Worm (Caenorhabditis elegans) whole organism, L3 larva: ENCODE measurements around the gene clpf-1.

ENCODE experiments used
- R02D3.7 ChIP-seq: fragments of 150-350 bp; optimal IDR thresholded peaks from 2 replicates; lab custom pipeline; 2014; ENCODE audit warnings: missing biosample characterization, missing genetic modification characterization
- ZK546.5 ChIP-seq: sonication (generic microtip); optimal IDR thresholded peaks from 2 replicates; lab custom pipeline; 2017; ENCODE audit warnings: missing biosample characterization, missing genetic modification characterization
- aly-2 ChIP-seq: fragments of 150-350 bp; optimal IDR thresholded peaks from 2 replicates; lab custom pipeline; 2014; ENCODE audit warnings: missing biosample characterization, missing genetic modification characterization
- ama-1 ChIP-seq: fragments of 150-350 bp; optimal IDR thresholded peaks from 2 replicates; lab custom pipeline; 2018
- ceh-16 ChIP-seq: sonication (generic microtip); optimal IDR thresholded peaks from 2 replicates; lab custom pipeline; 2017; ENCODE audit warnings: missing biosample characterization, missing genetic modification characterization
- ceh-28 ChIP-seq: fragments of 150-350 bp; optimal IDR thresholded peaks from 2 replicates; lab custom pipeline; 2014; ENCODE audit warnings: missing biosample characterization, missing genetic modification reagents, missing genetic modification characterization
- ceh-82 ChIP-seq: fragments of 150-350 bp; optimal IDR thresholded peaks from 2 replicates; lab custom pipeline; 2014; ENCODE audit warnings: missing biosample characterization, missing genetic modification characterization
- ceh-9 ChIP-seq: sonication (generic microtip); optimal IDR thresholded peaks from 2 replicates; lab custom pipeline; 2018; ENCODE audit warnings: missing biosample characterization, missing genetic modification characterization
- daf-12 ChIP-seq: fragments of 150-350 bp; optimal IDR thresholded peaks from 2 replicates; lab custom pipeline; 2014; ENCODE audit warnings: missing biosample characterization, missing genetic modification reagents, missing genetic modification characterization
- egl-27 ChIP-seq: sonication (generic microtip); optimal IDR thresholded peaks from 4 replicates; lab custom pipeline; 2017; ENCODE audit warnings: missing biosample characterization, missing genetic modification reagents, missing genetic modification characterization
- elt-1 ChIP-seq: fragments of 150-350 bp; optimal IDR thresholded peaks from 2 replicates; lab custom pipeline; 2014; ENCODE audit warnings: missing biosample characterization, missing genetic modification characterization
- elt-2 ChIP-seq: sonication (generic microtip); optimal IDR thresholded peaks from 2 replicates; lab custom pipeline; 2016; ENCODE audit warnings: missing genetic modification reagents, mild to moderate bottlenecking, missing genetic modification characterization, missing compliant biosample characterization
- elt-3 ChIP-seq, 3 experiments: fragments of 150-350 bp in 1 of 3; sonication (generic microtip) in 2 of 3; optimal IDR thresholded peaks; 2 replicates in 2 of 3; 4 replicates in 1 of 3; lab custom pipeline; 2014 to 2017; ENCODE audit warnings: missing biosample characterization in 3 of 3, missing genetic modification characterization in 3 of 3
- eor-1 ChIP-seq, 2 experiments: fragments of 150-350 bp; optimal IDR thresholded peaks; 2 replicates each; lab custom pipeline; 2014 to 2018; ENCODE audit warnings: missing biosample characterization in 2 of 2, missing genetic modification characterization in 2 of 2
- fkh-10 ChIP-seq: sonication (generic microtip); optimal IDR thresholded peaks from 2 replicates; lab custom pipeline; 2017; ENCODE audit warnings: missing biosample characterization, missing genetic modification reagents, missing genetic modification characterization
- hmg-11 ChIP-seq: sonication (generic microtip); optimal IDR thresholded peaks from 2 replicates; lab custom pipeline; 2016; ENCODE audit warnings: missing genetic modification characterization, missing compliant biosample characterization
- lin-15B ChIP-seq: fragments of 150-350 bp; optimal IDR thresholded peaks from 2 replicates; lab custom pipeline; 2014; ENCODE audit warnings: missing biosample characterization, missing genetic modification characterization
- lin-39 ChIP-seq: fragments of 150-350 bp; optimal IDR thresholded peaks from 2 replicates; lab custom pipeline; 2018; ENCODE audit warnings: missing biosample characterization, missing genetic modification reagents, missing genetic modification characterization
- lsy-12 ChIP-seq: sonication (generic microtip); optimal IDR thresholded peaks from 2 replicates; lab custom pipeline; 2016; ENCODE audit warnings: mild to moderate bottlenecking, missing genetic modification characterization, missing compliant biosample characterization
- mdl-1 ChIP-seq: fragments of 150-350 bp; optimal IDR thresholded peaks from 2 replicates; lab custom pipeline; 2014; ENCODE audit warnings: missing biosample characterization, missing genetic modification characterization
- mml-1 ChIP-seq: fragments of 150-350 bp; sonication (generic microtip); optimal IDR thresholded peaks from 3 replicates; lab custom pipeline; 2014; ENCODE audit warnings: missing biosample characterization, missing genetic modification characterization
- nfya-1 ChIP-seq: sonication (generic microtip); optimal IDR thresholded peaks from 2 replicates; lab custom pipeline; 2017; ENCODE audit warnings: missing genetic modification characterization, mild to moderate bottlenecking, missing compliant biosample characterization, antibody characterized with exemption, moderate library complexity; ENCODE audit not compliant: insufficient read depth
- nhr-11 ChIP-seq: fragments of 150-350 bp; optimal IDR thresholded peaks from 2 replicates; lab custom pipeline; 2014; ENCODE audit warnings: missing biosample characterization, missing genetic modification characterization
- nhr-12 ChIP-seq: fragments of 150-350 bp; optimal IDR thresholded peaks from 2 replicates; lab custom pipeline; 2014; ENCODE audit warnings: missing biosample characterization, missing genetic modification characterization
- nhr-25 ChIP-seq: sonication (generic microtip); optimal IDR thresholded peaks from 2 replicates; lab custom pipeline; 2017; ENCODE audit warnings: missing biosample characterization, missing genetic modification characterization
- nhr-28 ChIP-seq: fragments of 150-350 bp; optimal IDR thresholded peaks from 2 replicates; lab custom pipeline; 2014; ENCODE audit warnings: missing biosample characterization, missing genetic modification characterization
- nhr-43 ChIP-seq: sonication (generic microtip); optimal IDR thresholded peaks from 2 replicates; lab custom pipeline; 2016; ENCODE audit warnings: mild to moderate bottlenecking, missing genetic modification characterization, missing compliant biosample characterization; ENCODE audit not compliant: poor library complexity, severe bottlenecking
- nhr-76 ChIP-seq: fragments of 150-350 bp; sonication (generic microtip); optimal IDR thresholded peaks from 5 replicates; lab custom pipeline; 2014; ENCODE audit warnings: missing biosample characterization, missing genetic modification characterization
- nhr-77 ChIP-seq: fragments of 150-350 bp; optimal IDR thresholded peaks from 2 replicates; lab custom pipeline; 2014; ENCODE audit warnings: missing biosample characterization, missing genetic modification characterization
- pha-4 ChIP-seq: fragments of 150-350 bp; optimal IDR thresholded peaks from 2 replicates; lab custom pipeline; 2014; ENCODE audit warnings: missing biosample characterization, missing genetic modification reagents, missing genetic modification characterization
- pqm-1 ChIP-seq: fragments of 150-350 bp; optimal IDR thresholded peaks from 2 replicates; lab custom pipeline; 2017; ENCODE audit warnings: missing biosample characterization, missing genetic modification characterization, inconsistent platforms
- snpc-4 ChIP-seq: fragments of 150-350 bp; optimal IDR thresholded peaks from 2 replicates; lab custom pipeline; 2014; ENCODE audit warnings: missing biosample characterization, missing genetic modification characterization
- tbx-2 ChIP-seq: sonication (generic microtip); optimal IDR thresholded peaks from 2 replicates; lab custom pipeline; 2016; ENCODE audit warnings: mild to moderate bottlenecking, missing genetic modification characterization, missing compliant biosample characterization
- unc-39 ChIP-seq: sonication (generic microtip); optimal IDR thresholded peaks from 4 replicates; lab custom pipeline; 2017; ENCODE audit warnings: missing biosample characterization, missing genetic modification characterization
- unc-62 ChIP-seq: fragments of 150-350 bp; sonication (generic microtip); optimal IDR thresholded peaks from 4 replicates; lab custom pipeline; 2014; ENCODE audit warnings: missing biosample characterization, missing genetic modification reagents, missing genetic modification characterization
- ztf-4 ChIP-seq: fragments of 150-350 bp; optimal IDR thresholded peaks from 2 replicates; lab custom pipeline; 2014; ENCODE audit warnings: missing biosample characterization, missing genetic modification characterization

clpf-1 gene

ce11 chrIII:3370770-3371169, 26.8 kb upstream of the clpf-1 start:
- TF ChIP-seq elt-2 (tag; lab: Kevin White, UChicago) (peak; percentile 33), snpc-4 (tag; lab: Kevin White, UChicago) (no peak)

ce11 chrIII:3372278-3372677, 25.3 kb upstream of the clpf-1 start:
- TF ChIP-seq fkh-10 = no peak
- no peak for TF ChIP-seq eor-1 (tag; optimal IDR thresholded peaks at IDR 0.05; lab: Kevin White, UChicago)
- no peak for TF ChIP-seq unc-62 (GFP tag; lab: Kevin White, UChicago)
- TF ChIP-seq elt-2 (tag; lab: Kevin White, UChicago) = peak; percentile 16
- no peak for TF ChIP-seq hmg-11 (tag; lab: Kevin White, UChicago)
- TF ChIP-seq unc-39 (tag; lab: Kevin White, UChicago) = no peak
- no peak for TF ChIP-seq mdl-1

ce11 chrIII:3377134-3377533, 20.4 kb upstream of the clpf-1 start:
- TF ChIP-seq lin-15B (tag; lab: Kevin White, UChicago) = no peak
- TF ChIP-seq unc-39 (tag; lab: Kevin White, UChicago) = no peak
- TF ChIP-seq lsy-12 (tag; lab: Kevin White, UChicago) = no peak
- no peak for TF ChIP-seq nhr-11 (tag; lab: Kevin White, UChicago)
- no peak for TF ChIP-seq R02D3.7 (tag; lab: Kevin White, UChicago)
- TF ChIP-seq nhr-28 (tag; lab: Kevin White, UChicago) = no peak

- TF ChIP-seq pha-4 (tag; lab: Kevin White, UChicago) (no peak), R02D3.7 (tag; lab: Kevin White, UChicago) (peak; percentile 7), snpc-4 (tag; lab: Kevin White, UChicago) (peak; percentile 96), unc-62 (GFP tag; lab: Kevin White, UChicago) (no peak), mml-1 (tag; lab: Kevin White, UChicago) (no peak), nhr-77 (tag; lab: Kevin White, UChicago) (no peak), hmg-11 (tag; lab: Kevin White, UChicago) (no peak), nhr-12 (tag; lab: Kevin White, UChicago) (no peak), elt-3 (tag; optimal IDR thresholded peaks at IDR 0.05; lab: Kevin White, UChicago) (peak in 2 of 3 experiments; percentile 44 to 86), nhr-25 (peak; percentile 0), mdl-1 (no peak), nhr-43 (tag; lab: Kevin White, UChicago) (peak; percentile 17)
These were observed 19.8 kb upstream of the clpf-1 start for ce11 chrIII:3377700-3378099.

- peak; percentile 9 for TF ChIP-seq elt-1 (tag; lab: Kevin White, UChicago)
- TF ChIP-seq unc-62 (GFP tag; lab: Kevin White, UChicago) = no peak
- TF ChIP-seq, all 47 proteins: peak for 1
These were observed 15.7 kb upstream of the clpf-1 start for ce11 chrIII:3381866-3382265.

- TF ChIP-seq aly-2 (tag; lab: Kevin White, UChicago) = no peak
- TF ChIP-seq daf-12 (tag; lab: Kevin White, UChicago) = no peak
- TF ChIP-seq ceh-82 (tag; lab: Kevin White, UChicago) = no peak
- no peak for TF ChIP-seq mdl-1
- no peak for TF ChIP-seq unc-62 (GFP tag; lab: Kevin White, UChicago)
- TF ChIP-seq ZK546.5 = no peak
- no peak for TF ChIP-seq mml-1 (tag; lab: Kevin White, UChicago)
These were observed 15.1 kb upstream of the clpf-1 start for ce11 chrIII:3382465-3382864.

ce11 chrIII:3389426-3390020, 8.0 kb upstream of the clpf-1 start, which contains the start of the genes elmd-1 and hecw-1:
TSS of gene elmd-1 (plus strand) at chrIII:3389919.
TSS of gene hecw-1 (minus strand) at chrIII:3389970.
- TF ChIP-seq eor-1 (tag; optimal IDR thresholded peaks at IDR 0.05; lab: Kevin White, UChicago) = no peak
- peak; percentile 37 for TF ChIP-seq lin-39 (tag; lab: Kevin White, UChicago)
- no peak for TF ChIP-seq elt-1 (tag; lab: Kevin White, UChicago)
- TF ChIP-seq elt-2 (tag; lab: Kevin White, UChicago) = peak; percentile 61
- no peak for TF ChIP-seq unc-39 (tag; lab: Kevin White, UChicago)
- no peak for TF ChIP-seq nhr-76 (tag; lab: Kevin White, UChicago)
- no peak for TF ChIP-seq nhr-25
- no peak for TF ChIP-seq R02D3.7 (tag; lab: Kevin White, UChicago)
- peak; percentile 71 for TF ChIP-seq nfya-1 (tag; lab: Kevin White, UChicago)
- TF ChIP-seq elt-3 (tag; optimal IDR thresholded peaks at IDR 0.05; lab: Kevin White, UChicago) = no peak
- TF ChIP-seq snpc-4 (tag; lab: Kevin White, UChicago) = no peak
- TF ChIP-seq ceh-28 = no peak
- no peak for TF ChIP-seq ceh-9 (tag; lab: Kevin White, UChicago)
- TF ChIP-seq mdl-1 = no peak
- no peak for TF ChIP-seq nhr-28 (tag; lab: Kevin White, UChicago)
- TF ChIP-seq ama-1 = no peak
- no peak for TF ChIP-seq aly-2 (tag; lab: Kevin White, UChicago)
- peak; percentile 19 for TF ChIP-seq egl-27 (tag; lab: Kevin White, UChicago)
- TF ChIP-seq pqm-1 (tag; lab: Kevin White, UChicago) = no peak
- peak; percentile 19 for TF ChIP-seq hmg-11 (tag; lab: Kevin White, UChicago)
- no peak for TF ChIP-seq ZK546.5
- no peak for TF ChIP-seq tbx-2
- no peak for TF ChIP-seq fkh-10
- TF ChIP-seq nhr-77 (tag; lab: Kevin White, UChicago) = no peak
- no peak for TF ChIP-seq ceh-16 (tag; lab: Kevin White, UChicago)
- peak; percentile 30 for TF ChIP-seq lin-15B (tag; lab: Kevin White, UChicago)
- TF ChIP-seq ztf-4 (tag; lab: Kevin White, UChicago) = no peak
